Worm (Caenorhabditis elegans) whole organism, early embryonic: ENCODE measurements around the gene vha-2.

Experiments
- B0310.2 ChIP-seq: sonication (generic microtip); optimal IDR thresholded peaks from 2 replicates; lab custom pipeline; 2016; ENCODE audit warnings: mild to moderate bottlenecking, missing genetic modification characterization, missing compliant biosample characterization
- F13C5.2 ChIP-seq: sonication (generic microtip); optimal IDR thresholded peaks from 2 replicates; lab custom pipeline; 2017; ENCODE audit warnings: mild to moderate bottlenecking, missing genetic modification characterization, inconsistent platforms, missing compliant biosample characterization
- aly-1 ChIP-seq: sonication (generic microtip); optimal IDR thresholded peaks from 2 replicates; lab custom pipeline; 2016; ENCODE audit warnings: missing genetic modification characterization, missing compliant biosample characterization
- ama-1 ChIP-seq: fragments of 150-350 bp; optimal IDR thresholded peaks from 2 replicates; lab custom pipeline; 2014
- ceh-13 ChIP-seq: fragments of 200-800 bp; sonication (Bioruptor generic); optimal IDR thresholded peaks from 2 replicates; lab custom pipeline; 2018; ENCODE audit warnings: mild to moderate bottlenecking, missing genetic modification characterization, missing compliant biosample characterization
- ets-7 ChIP-seq: sonication (generic microtip); optimal IDR thresholded peaks from 2 replicates; lab custom pipeline; 2016; ENCODE audit warnings: missing genotype, missing genetic modification characterization, missing compliant biosample characterization
- flt-1 ChIP-seq: fragments of 200-800 bp; sonication (Bioruptor generic); IDR thresholded peaks from 2 replicates; pipeline ENCODE4 v1.3.6; 2022; ENCODE audit warnings: missing genetic modification characterization, missing compliant biosample characterization
- hmg-4 ChIP-seq: fragments of 200-800 bp; sonication (Bioruptor generic); optimal IDR thresholded peaks from 2 replicates; lab custom pipeline; 2018; ENCODE audit warnings: mild to moderate bottlenecking, missing genetic modification characterization, missing compliant biosample characterization
- scrt-1 ChIP-seq: fragments of 200-800 bp; sonication (Bioruptor generic); IDR thresholded peaks from 2 replicates; pipeline ENCODE4 v1.3.6; 2022; ENCODE audit warnings: missing genetic modification characterization, missing compliant biosample characterization
- tbx-11 ChIP-seq: fragments of 200-800 bp; sonication (Bioruptor generic); IDR thresholded peaks from 2 replicates; pipeline ENCODE4 v1.3.6; 2022; ENCODE audit warnings: missing genetic modification characterization, missing compliant biosample characterization
- tbx-37 ChIP-seq: fragments of 200-800 bp; sonication (Bioruptor generic); conservative IDR thresholded peaks from 2 replicates; pipeline ENCODE4 v1.3.6; 2022; ENCODE audit warnings: missing genetic modification reagents, missing genetic modification characterization, missing compliant biosample characterization

ce11 chrIII:9822942-9823341, 41.0 kb downstream of the vha-2 start, which contains the start of gene arl-5:
- TF ChIP-seq ama-1 = no peak
- no peak for TF ChIP-seq aly-1
- no peak for TF ChIP-seq tbx-37 (GFP tag; lab: Robert Waterston, UW)
- TF ChIP-seq scrt-1 (GFP tag; lab: Robert Waterston, UW) = no peak
- no peak for TF ChIP-seq B0310.2 (tag; lab: Kevin White, UChicago)
- TF ChIP-seq tbx-11 (GFP tag; lab: Robert Waterston, UW) = no peak
- no peak for TF ChIP-seq ceh-13 (GFP tag; lab: Kevin White, UChicago)
- TF ChIP-seq hmg-4 = no peak
- no peak for TF ChIP-seq ets-7 (tag; lab: Kevin White, UChicago)
- TF ChIP-seq flt-1 = no peak
- no peak for TF ChIP-seq F13C5.2 (tag; lab: Kevin White, UChicago)
